Worm (Caenorhabditis elegans): ENCODE data around the gene col-149.

The col-149 gene

ce11 chrV:10246443-10246885 is 46.2 kb downstream of the col-149 start (continued):
- TF ChIP-seq arid-1 (GFP tag; conservative IDR thresholded peaks at IDR 0.05) = no peak

ce11 chrV:10245615-10246014 is 47.1 kb downstream of the col-149 start:
- TF ChIP-seq pqm-1 (tag; optimal IDR thresholded peaks at IDR 0.05) = peak; percentile 22
- TF ChIP-seq nhr-77 (tag; optimal IDR thresholded peaks at IDR 0.05) = peak; percentile 34
- TF ChIP-seq hlh-11 (tag; optimal IDR thresholded peaks at IDR 0.05) = peak; percentile 45
- no peak for TF ChIP-seq lin-15B (tag; optimal IDR thresholded peaks at IDR 0.05)
- no peak for TF ChIP-seq Y75B8A.6 (GFP tag; IDR thresholded peaks at IDR 0.05)
- peak; percentile 69 for TF ChIP-seq nhr-28 (tag; optimal IDR thresholded peaks at IDR 0.05)
- TF ChIP-seq daf-16 (GFP tag; optimal IDR thresholded peaks at IDR 0.05) = no peak
- TF ChIP-seq daf-16 (tag; optimal IDR thresholded peaks at IDR 0.05) = peak; percentile 100
- TF ChIP-seq mxl-2 (GFP tag; conservative IDR thresholded peaks at IDR 0.05) = no peak
- TF ChIP-seq attf-4 (tag; optimal IDR thresholded peaks at IDR 0.05) = no peak
- TF ChIP-seq dve-1 (tag; optimal IDR thresholded peaks at IDR 0.05; ENCODE audit: insufficient read depth) = peak; percentile 53

- TF ChIP-seq Y5F2A.4 (GFP tag; optimal IDR thresholded peaks at IDR 0.05) = no peak
- TF ChIP-seq dve-1 (tag; optimal IDR thresholded peaks at IDR 0.05; ENCODE audit: insufficient read depth) = peak; percentile 57
- no peak for TF ChIP-seq ztf-11 (tag; optimal IDR thresholded peaks at IDR 0.05)
- no peak for TF ChIP-seq ctbp-1 (GFP tag; IDR thresholded peaks at IDR 0.05)
- no peak for TF ChIP-seq dmd-9 (GFP tag; IDR thresholded peaks at IDR 0.05)
- no peak for TF ChIP-seq ceh-44 (GFP tag; IDR thresholded peaks at IDR 0.05)
- TF ChIP-seq mxl-3 (GFP tag; optimal IDR thresholded peaks at IDR 0.05) = no peak
- TF ChIP-seq mes-2 (tag; optimal IDR thresholded peaks at IDR 0.05; ENCODE audit: poor library complexity, severe bottlenecking) = no peak
- peak; percentile 50 for TF ChIP-seq pqm-1 (tag; optimal IDR thresholded peaks at IDR 0.05)
- TF ChIP-seq dpl-1 (GFP tag; optimal IDR thresholded peaks at IDR 0.05) = no peak
- no peak for TF ChIP-seq ceh-32 (tag; optimal IDR thresholded peaks at IDR 0.05; ENCODE audit: poor library complexity)
- no peak for TF ChIP-seq tag-97 (GFP tag; IDR thresholded peaks at IDR 0.05)
- TF ChIP-seq hlh-30 (tag; optimal IDR thresholded peaks at IDR 0.05; ENCODE audit: insufficient read depth) = peak; percentile 20
- TF ChIP-seq daf-16 (GFP tag; optimal IDR thresholded peaks at IDR 0.05) = no peak
- TF ChIP-seq daf-16 (tag; optimal IDR thresholded peaks at IDR 0.05) = peak; percentile 73
- no peak for TF ChIP-seq zag-1 (tag; optimal IDR thresholded peaks at IDR 0.05)
- TF ChIP-seq nhr-41 (GFP tag; IDR thresholded peaks at IDR 0.05) = no peak
- no peak for TF ChIP-seq unc-130 (GFP tag; optimal IDR thresholded peaks at IDR 0.05)
- TF ChIP-seq skn-1 (tag; optimal IDR thresholded peaks at IDR 0.05) = no peak
- TF ChIP-seq nhr-76 (tag; optimal IDR thresholded peaks at IDR 0.05) = no peak
- TF ChIP-seq snpc-1.2 (GFP tag; IDR thresholded peaks at IDR 0.05) = no peak
- no peak for TF ChIP-seq nhr-11 (tag; optimal IDR thresholded peaks at IDR 0.05)
- no peak for TF ChIP-seq cey-2 (tag; optimal IDR thresholded peaks at IDR 0.05; ENCODE audit: borderline replicate concordance, insufficient read depth)
- TF ChIP-seq php-3 (GFP tag; IDR thresholded peaks at IDR 0.05) = peak; percentile 86
- peak; percentile 67 for TF ChIP-seq nhr-28 (tag; optimal IDR thresholded peaks at IDR 0.05)
- TF ChIP-seq mdt-29 (GFP tag; IDR thresholded peaks at IDR 0.05) = no peak
- no peak for TF ChIP-seq zfp-2 (tag; optimal IDR thresholded peaks at IDR 0.05)
- TF ChIP-seq nhr-111 (GFP tag; optimal IDR thresholded peaks at IDR 0.05) = no peak
- no peak for TF ChIP-seq nhr-6 (tag; optimal IDR thresholded peaks at IDR 0.05)
- no peak for TF ChIP-seq spr-3 (GFP tag; optimal IDR thresholded peaks at IDR 0.05)
- peak; percentile 34 for TF ChIP-seq hlh-11 (tag; optimal IDR thresholded peaks at IDR 0.05)
- TF ChIP-seq lin-29 (GFP tag; IDR thresholded peaks at IDR 0.05) = no peak
- TF ChIP-seq arid-1 (GFP tag; conservative IDR thresholded peaks at IDR 0.05) = no peak
- no peak for TF ChIP-seq lin-15B (tag; optimal IDR thresholded peaks at IDR 0.05)
- no peak for TF ChIP-seq ama-1 (optimal IDR thresholded peaks at IDR 0.05)
- no peak for TF ChIP-seq nhr-102 (tag; optimal IDR thresholded peaks at IDR 0.05)
- TF ChIP-seq nhr-48 (tag; optimal IDR thresholded peaks at IDR 0.05) = no peak
- no peak for TF ChIP-seq Y75B8A.6 (GFP tag; IDR thresholded peaks at IDR 0.05)
- no peak for TF ChIP-seq Y48G9A.11 (GFP tag; IDR thresholded peaks at IDR 0.05)
- no peak for TF ChIP-seq nhr-77 (tag; optimal IDR thresholded peaks at IDR 0.05)
- TF ChIP-seq aha-1 (tag) = no peak
- no peak for TF ChIP-seq ceh-20 (GFP tag; IDR thresholded peaks at IDR 0.05)
- no peak for TF ChIP-seq hmg-1.1 (GFP tag; IDR thresholded peaks at IDR 0.05)
Observed at ce11 chrV:10244018-10244720, 48.5 kb downstream of the col-149 start.
